Worm (Caenorhabditis elegans): ENCODE results near the gene ZK1290.15.
A peak's percentile ranks its signal among the peaks of the same experiment; 100 is the strongest.

ZK1290.15 gene

DNA sequence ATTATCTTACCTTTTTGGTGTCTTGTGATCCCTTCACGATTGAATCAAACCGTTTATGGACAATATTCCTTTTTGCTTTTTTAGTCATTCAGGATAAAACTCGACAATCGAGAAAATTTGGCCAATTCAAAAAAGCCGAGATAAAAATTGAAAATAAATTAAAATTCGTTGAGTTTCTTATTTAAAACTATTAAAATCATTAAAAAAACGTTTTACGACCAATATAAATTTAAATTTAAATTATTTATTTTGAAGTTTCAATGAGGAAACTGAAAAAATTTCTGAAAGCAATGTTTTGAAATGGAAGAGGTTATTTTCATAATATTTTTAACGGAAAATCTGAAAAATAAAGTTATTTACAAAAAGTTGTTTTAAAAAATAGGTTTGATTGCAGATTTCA is at the start of gene ZK1290.15:
TSS of gene ZK1290.15 (plus strand) at position 301 of the 400 bp plus-strand sequence.
- TF ChIP-seq aly-1 (tag; optimal IDR thresholded peaks at IDR 0.05) (no peak), pes-1 (GFP tag; IDR thresholded peaks at IDR 0.05) (no peak), scrt-1 (GFP tag; IDR thresholded peaks at IDR 0.05) (no peak), hmg-4 (GFP tag; optimal IDR thresholded peaks at IDR 0.05) (no peak), F13C5.2 (tag; optimal IDR thresholded peaks at IDR 0.05) (no peak), tbx-37 (GFP tag; conservative IDR thresholded peaks at IDR 0.05) (no peak), tbx-11 (GFP tag; IDR thresholded peaks at IDR 0.05) (no peak), ceh-36 (tag; optimal IDR thresholded peaks at IDR 0.05) (no peak), ama-1 (optimal IDR thresholded peaks at IDR 0.05) (no peak), B0310.2 (tag; optimal IDR thresholded peaks at IDR 0.05) (no peak), hmbx-1 (tag; optimal IDR thresholded peaks at IDR 0.05) (no peak), flt-1 (GFP tag; IDR thresholded peaks at IDR 0.05) (no peak), tra-4 (tag; optimal IDR thresholded peaks at IDR 0.05) (no peak), ceh-13 (GFP tag; optimal IDR thresholded peaks at IDR 0.05) (no peak), sea-1 (GFP tag; conservative IDR thresholded peaks at IDR 0.05) (no peak), hnd-1 (tag; optimal IDR thresholded peaks at IDR 0.05) (no peak)

DNA sequence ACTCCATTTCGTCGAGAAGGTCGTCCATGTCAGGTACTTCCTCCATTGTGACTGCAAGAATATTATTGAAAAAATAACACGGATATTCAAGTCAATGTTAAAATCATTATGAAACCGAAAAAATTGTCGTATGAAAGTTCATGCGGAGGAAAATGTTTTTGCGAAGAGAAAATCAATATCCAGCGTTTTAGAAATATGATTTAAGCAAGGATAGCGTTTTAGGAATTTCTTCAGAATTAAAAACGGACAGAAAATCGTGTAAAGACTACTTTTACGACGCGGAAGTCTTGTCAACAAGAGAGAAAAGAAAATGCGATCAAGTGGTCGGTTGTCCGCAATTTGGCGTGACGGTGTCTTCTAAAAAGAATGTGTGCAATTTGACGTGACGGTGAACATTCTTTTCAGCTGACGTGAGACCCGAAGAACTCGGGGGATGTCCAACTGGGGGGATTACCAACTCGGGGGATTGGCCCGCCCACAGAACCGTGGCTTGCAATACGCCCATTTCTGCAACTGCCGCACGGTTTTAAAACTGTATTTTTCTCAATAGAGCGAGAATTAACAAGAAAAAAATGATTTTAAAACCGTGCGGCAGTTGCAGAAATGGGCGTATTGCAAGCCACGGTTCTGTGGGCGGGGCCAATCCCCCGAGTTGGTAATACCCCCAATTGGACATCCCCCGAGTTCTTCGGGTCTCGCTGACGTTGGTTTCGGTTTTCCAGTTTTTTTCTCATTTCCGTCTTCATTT is 44.7 kb upstream of the ZK1290.15 start, which contains the start of the genes aka-1 and ubc-6:
TSS of gene aka-1 (minus strand) at position 51 of the 748 bp plus-strand sequence.
TSS of gene ubc-6 (plus strand) at position 701 of the 748 bp plus-strand sequence.
- TF ChIP-seq pes-1 (GFP tag; IDR thresholded peaks at IDR 0.05) (peak; percentile 62; the same call in 1 of the 2 replicates), ets-7 (tag; optimal IDR thresholded peaks at IDR 0.05) (peak; percentile 34), F13C5.2 (tag; optimal IDR thresholded peaks at IDR 0.05) (peak; percentile 25), tbx-37 (GFP tag; conservative IDR thresholded peaks at IDR 0.05) (peak; percentile 44; the same call in 1 of the 2 replicates), sea-1 (GFP tag; conservative IDR thresholded peaks at IDR 0.05) (peak; percentile 81), tbx-11 (GFP tag; IDR thresholded peaks at IDR 0.05) (no peak), ceh-36 (tag; optimal IDR thresholded peaks at IDR 0.05) (peak; percentile 17), ama-1 (optimal IDR thresholded peaks at IDR 0.05) (no peak), ceh-13 (GFP tag; optimal IDR thresholded peaks at IDR 0.05) (no peak), aly-1 (tag; optimal IDR thresholded peaks at IDR 0.05) (no peak), scrt-1 (GFP tag; IDR thresholded peaks at IDR 0.05) (peak; percentile 29; the same call in 1 of the 2 replicates)

DNA sequence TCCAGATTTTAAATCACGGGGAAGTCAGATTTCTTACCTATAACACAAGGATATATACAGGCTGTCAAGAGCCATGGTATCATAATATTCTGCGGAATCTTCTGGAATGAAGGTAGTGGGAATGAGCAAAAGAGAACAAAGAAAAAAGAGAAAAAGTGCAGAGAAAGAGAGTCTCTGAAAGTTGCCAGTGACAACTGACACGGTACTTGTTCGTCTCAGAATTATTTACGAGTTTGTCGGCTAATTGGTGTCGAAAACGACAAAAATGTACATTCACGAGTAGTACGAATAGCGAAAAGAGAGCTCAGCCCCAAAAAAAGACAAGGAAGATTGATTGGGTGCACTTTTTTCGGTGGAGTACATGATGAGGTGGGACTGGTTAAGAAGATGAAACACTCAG is 40.4 kb upstream of the ZK1290.15 start, which contains the start of gene cah-2:
TSS of gene cah-2 (minus strand) at position 101 of the 400 bp plus-strand sequence.
- TF ChIP-seq B0310.2 (tag; optimal IDR thresholded peaks at IDR 0.05) (no peak), pes-1 (GFP tag; IDR thresholded peaks at IDR 0.05) (no peak), tbx-11 (GFP tag; IDR thresholded peaks at IDR 0.05) (no peak), tra-4 (tag; optimal IDR thresholded peaks at IDR 0.05) (no peak), sea-1 (GFP tag; conservative IDR thresholded peaks at IDR 0.05) (no peak), aly-1 (tag; optimal IDR thresholded peaks at IDR 0.05) (no peak), hmg-4 (GFP tag; optimal IDR thresholded peaks at IDR 0.05) (no peak), hmbx-1 (tag; optimal IDR thresholded peaks at IDR 0.05) (no peak), ceh-36 (tag; optimal IDR thresholded peaks at IDR 0.05) (no peak)

ce11 chrII:7489605-7490004 is 33.8 kb upstream of the ZK1290.15 start, which contains the start of gene D1022.9:
TSS of gene D1022.9 (minus strand) at chrII:7489705.
- no peak for TF ChIP-seq ets-7 (tag; optimal IDR thresholded peaks at IDR 0.05)
- no peak for TF ChIP-seq sea-1 (GFP tag; conservative IDR thresholded peaks at IDR 0.05)
- no peak for TF ChIP-seq ama-1 (optimal IDR thresholded peaks at IDR 0.05)
- TF ChIP-seq B0310.2 (tag; optimal IDR thresholded peaks at IDR 0.05): no peak
- no peak for TF ChIP-seq tbx-11 (GFP tag; IDR thresholded peaks at IDR 0.05)
- TF ChIP-seq flt-1 (GFP tag; IDR thresholded peaks at IDR 0.05): no peak
- TF ChIP-seq ceh-13 (GFP tag; optimal IDR thresholded peaks at IDR 0.05): no peak

ce11 chrII:7493599-7493998 is 29.8 kb upstream of the ZK1290.15 start, which contains the start of gene nas-23:
TSS of gene nas-23 (minus strand) at chrII:7493699.
- TF ChIP-seq F13C5.2 (tag; optimal IDR thresholded peaks at IDR 0.05): no peak
- no peak for TF ChIP-seq hmbx-1 (tag; optimal IDR thresholded peaks at IDR 0.05)
- TF ChIP-seq aly-1 (tag; optimal IDR thresholded peaks at IDR 0.05): no peak
- no peak for TF ChIP-seq ceh-36 (tag; optimal IDR thresholded peaks at IDR 0.05)
- no peak for TF ChIP-seq ceh-13 (GFP tag; optimal IDR thresholded peaks at IDR 0.05)
- no peak for TF ChIP-seq tbx-11 (GFP tag; IDR thresholded peaks at IDR 0.05)

DNA sequence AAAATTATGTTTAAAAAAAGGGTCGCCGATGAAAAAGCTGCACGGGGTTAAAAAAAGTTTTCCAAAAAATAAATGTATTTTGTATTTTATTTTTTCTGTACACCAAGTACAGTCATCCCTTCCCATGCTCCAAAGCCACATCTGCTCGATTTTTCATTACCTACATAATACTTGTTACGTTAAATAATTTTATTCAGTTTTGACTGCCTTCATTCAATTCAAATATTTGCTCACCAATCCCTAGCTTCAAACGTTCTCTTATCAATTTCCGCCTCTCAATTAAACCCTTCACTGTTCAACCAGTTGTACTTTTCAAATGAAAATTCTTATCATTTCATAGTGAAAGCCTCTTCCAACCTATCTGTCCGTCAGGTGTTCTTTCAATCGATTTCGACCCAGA is 29.2 kb upstream of the ZK1290.15 start, which contains the start of gene R10H1.1:
TSS of gene R10H1.1 (plus strand) at position 301 of the 400 bp plus-strand sequence.
- no peak for TF ChIP-seq scrt-1 (GFP tag; IDR thresholded peaks at IDR 0.05)
- no peak for TF ChIP-seq tra-4 (tag; optimal IDR thresholded peaks at IDR 0.05)
- no peak for TF ChIP-seq pes-1 (GFP tag; IDR thresholded peaks at IDR 0.05)
- TF ChIP-seq F13C5.2 (tag; optimal IDR thresholded peaks at IDR 0.05): no peak
- no peak for TF ChIP-seq ets-7 (tag; optimal IDR thresholded peaks at IDR 0.05)
- TF ChIP-seq tbx-37 (GFP tag; conservative IDR thresholded peaks at IDR 0.05): no peak
- TF ChIP-seq ama-1 (optimal IDR thresholded peaks at IDR 0.05): no peak
- no peak for TF ChIP-seq ceh-13 (GFP tag; optimal IDR thresholded peaks at IDR 0.05)
- TF ChIP-seq sea-1 (GFP tag; conservative IDR thresholded peaks at IDR 0.05): no peak

DNA sequence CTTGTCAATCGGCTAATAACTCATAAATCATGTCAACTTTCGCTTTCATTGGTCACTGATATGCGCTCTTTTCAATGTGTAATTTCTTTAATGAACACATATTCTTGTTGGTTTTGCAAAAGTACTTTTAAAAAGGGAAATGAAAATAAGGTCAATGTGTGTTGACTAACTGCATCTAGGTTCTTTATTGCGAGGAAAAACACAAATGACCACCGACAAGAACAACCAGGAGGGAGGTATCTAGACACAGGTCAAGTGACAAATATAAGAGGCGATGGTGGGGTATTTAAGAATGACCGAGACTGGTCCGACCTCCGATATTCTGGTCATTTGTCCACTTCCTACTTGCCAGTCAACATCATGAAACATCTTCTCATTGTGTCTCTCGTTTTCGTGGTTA is 27.3 kb upstream of the ZK1290.15 start, which contains the start of gene spi-1:
TSS of gene spi-1 (plus strand) at position 178 of the 400 bp plus-strand sequence.
- TF ChIP-seq ceh-36 (tag; optimal IDR thresholded peaks at IDR 0.05) (no peak), pes-1 (GFP tag; IDR thresholded peaks at IDR 0.05) (no peak)

ce11 chrII:7499390-7499789 is 24.0 kb upstream of the ZK1290.15 start, which contains the start of gene srab-14:
TSS of gene srab-14 (minus strand) at chrII:7499490.
- TF ChIP-seq flt-1 (GFP tag; IDR thresholded peaks at IDR 0.05): no peak
- TF ChIP-seq hmg-4 (GFP tag; optimal IDR thresholded peaks at IDR 0.05): no peak
- TF ChIP-seq hnd-1 (tag; optimal IDR thresholded peaks at IDR 0.05): no peak
- TF ChIP-seq tbx-11 (GFP tag; IDR thresholded peaks at IDR 0.05): no peak
- no peak for TF ChIP-seq ama-1 (optimal IDR thresholded peaks at IDR 0.05)
- TF ChIP-seq ceh-13 (GFP tag; optimal IDR thresholded peaks at IDR 0.05): no peak
- TF ChIP-seq B0310.2 (tag; optimal IDR thresholded peaks at IDR 0.05): no peak
- no peak for TF ChIP-seq tra-4 (tag; optimal IDR thresholded peaks at IDR 0.05)
- no peak for TF ChIP-seq ceh-36 (tag; optimal IDR thresholded peaks at IDR 0.05)
- no peak for TF ChIP-seq scrt-1 (GFP tag; IDR thresholded peaks at IDR 0.05)
- TF ChIP-seq sea-1 (GFP tag; conservative IDR thresholded peaks at IDR 0.05): no peak
- TF ChIP-seq pes-1 (GFP tag; IDR thresholded peaks at IDR 0.05): no peak
- no peak for TF ChIP-seq aly-1 (tag; optimal IDR thresholded peaks at IDR 0.05)
- TF ChIP-seq tbx-37 (GFP tag; conservative IDR thresholded peaks at IDR 0.05): no peak
- TF ChIP-seq F13C5.2 (tag; optimal IDR thresholded peaks at IDR 0.05): no peak
- no peak for TF ChIP-seq hmbx-1 (tag; optimal IDR thresholded peaks at IDR 0.05)
- no peak for TF ChIP-seq ets-7 (tag; optimal IDR thresholded peaks at IDR 0.05)

All from whole organism, early embryonic.